Fruit fly (Drosophila melanogaster) whole organism: ENCODE data around the gene aay.

ENCODE experiments used
- CG8478 ChIP-seq: fragments of >200 bp; optimal IDR thresholded peaks from 2 replicates; lab custom pipeline; 2018; ENCODE audit warnings: inconsistent platforms
- Dll ChIP-seq: fragments of >200 bp; optimal IDR thresholded peaks from 2 replicates; lab custom pipeline; 2017
- EcR ChIP-seq, 2 experiments: fragments of >200 bp; optimal IDR thresholded peaks; 2 replicates each; lab custom pipeline; 2017; ENCODE audit warnings: missing biosample characterization in 2 of 2, missing genetic modification characterization in 2 of 2, missing genetic modification reagents in 2 of 2
- pan ChIP-seq: fragments of >200 bp; optimal IDR thresholded peaks from 2 replicates; lab custom pipeline; 2017
- psq ChIP-seq: fragments of >200 bp; optimal IDR thresholded peaks from 2 replicates; lab custom pipeline; 2017
- usp ChIP-seq: fragments of >200 bp; optimal IDR thresholded peaks from 2 replicates; lab custom pipeline; 2017; ENCODE audit warnings: missing biosample characterization, missing genetic modification characterization, mixed read lengths

DNA sequence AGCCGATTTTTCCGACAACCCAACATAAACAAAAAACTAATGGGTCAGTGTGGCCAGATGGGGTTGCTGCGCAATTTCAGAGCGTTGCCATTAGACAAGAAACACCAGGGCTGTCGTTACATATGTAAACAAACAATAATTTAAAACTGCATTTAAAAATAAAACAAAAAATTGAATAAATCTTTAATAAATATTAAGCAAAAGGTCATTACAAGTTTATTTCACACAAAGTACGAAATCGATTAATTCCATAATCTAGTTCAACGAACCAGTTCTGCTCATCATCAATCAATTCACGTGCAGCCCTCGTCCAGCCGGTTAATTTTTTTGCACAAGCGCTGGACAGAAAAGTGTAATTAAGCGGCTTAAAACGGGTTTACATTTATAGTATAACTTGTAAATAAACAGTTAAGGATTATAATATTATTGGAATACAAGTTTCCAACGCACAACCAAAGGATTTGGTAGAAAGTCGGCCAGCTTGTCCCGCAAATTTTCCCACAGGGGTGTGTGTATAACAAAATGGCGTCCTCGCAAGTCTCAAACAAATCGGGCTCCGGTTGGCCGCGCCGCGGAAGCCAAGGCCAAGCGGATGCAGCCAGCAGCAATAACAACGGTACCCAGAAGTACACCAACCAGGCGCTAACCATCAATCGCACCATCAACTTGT lies 12.2 kb upstream of the aay start, which contains the start of the genes CG4022 and Cpsf5:
- TF ChIP-seq pan (lab: Kevin White, UChicago) (no peak), Dll (no peak), usp (no peak), CG8478 (lab: Kevin White, UChicago) (no peak), EcR (GFP tag; optimal IDR thresholded peaks at IDR 0.05; lab: Kevin White, UChicago) (no peak), psq (lab: Kevin White, UChicago) (no peak)
